Fruit fly (Drosophila melanogaster) whole organism, embryonic: ENCODE measurements around the gene CG16852.

Experiments used
- Ada2b ChIP-seq: fragments of 200-800 bp; sonication (Bioruptor generic); IDR thresholded peaks from 2 replicates; pipeline ENCODE4 v1.3.6; 2022; ENCODE audit warnings: missing biosample characterization, missing genetic modification characterization
- CG11695 ChIP-seq: fragments of 200-800 bp; sonication (Bioruptor generic); IDR thresholded peaks from 3 replicates; pipeline ENCODE4 v1.3.6; 2022; ENCODE audit warnings: missing biosample characterization, missing genetic modification characterization
- CG11723 ChIP-seq: fragments of 200-800 bp; sonication (Bioruptor generic); optimal IDR thresholded peaks from 2 replicates; lab custom pipeline; 2017; ENCODE audit warnings: missing biosample characterization, mild to moderate bottlenecking, missing genetic modification characterization
- CG12071 ChIP-seq: fragments of 200-800 bp; sonication (Bioruptor generic); optimal IDR thresholded peaks from 3 replicates; lab custom pipeline; 2018; ENCODE audit warnings: missing biosample characterization, mild to moderate bottlenecking, missing genetic modification characterization
- CG12104 ChIP-seq: fragments of 200-800 bp; sonication (Bioruptor generic); optimal IDR thresholded peaks from 3 replicates; lab custom pipeline; 2016; ENCODE audit warnings: missing biosample characterization, missing genetic modification characterization
- CG12219 ChIP-seq: fragments of 200-800 bp; sonication (Bioruptor generic); optimal IDR thresholded peaks from 3 replicates; lab custom pipeline; 2018; ENCODE audit warnings: missing biosample characterization, mild to moderate bottlenecking, missing genetic modification characterization
- CG13296 ChIP-seq: fragments of 200-800 bp; sonication (Bioruptor generic); optimal IDR thresholded peaks from 3 replicates; lab custom pipeline; 2018; ENCODE audit warnings: missing biosample characterization, mild to moderate bottlenecking, missing genetic modification characterization
- CG13775 ChIP-seq: fragments of 200-800 bp; sonication (Bioruptor generic); optimal IDR thresholded peaks from 3 replicates; lab custom pipeline; 2017; ENCODE audit warnings: missing biosample characterization, mild to moderate bottlenecking, missing genetic modification characterization
- CG14014 ChIP-seq: fragments of 200-800 bp; sonication (Bioruptor generic); IDR thresholded peaks from 2 replicates; pipeline ENCODE4 v1.3.6; 2022; ENCODE audit warnings: missing biosample characterization, missing genetic modification characterization
- CG1529 ChIP-seq: fragments of 200-800 bp; sonication (Bioruptor generic); optimal IDR thresholded peaks from 3 replicates; lab custom pipeline; 2018; ENCODE audit warnings: missing biosample characterization, missing genetic modification characterization
- CG1603 ChIP-seq: fragments of 200-800 bp; sonication (Bioruptor generic); optimal IDR thresholded peaks from 2 replicates; lab custom pipeline; 2019; ENCODE audit warnings: missing biosample characterization, mild to moderate bottlenecking, missing genetic modification characterization, moderate library complexity
- CG16815 ChIP-seq: fragments of 200-800 bp; sonication (Bioruptor generic); optimal IDR thresholded peaks from 3 replicates; lab custom pipeline; 2017; ENCODE audit warnings: missing biosample characterization, mild to moderate bottlenecking, missing genetic modification characterization
- CG17385 ChIP-seq: fragments of 200-800 bp; sonication (Bioruptor generic); optimal IDR thresholded peaks from 3 replicates; lab custom pipeline; 2018; ENCODE audit warnings: missing biosample characterization, mild to moderate bottlenecking, missing genetic modification characterization
- CG3995 ChIP-seq: fragments of 200-800 bp; sonication (Bioruptor generic); optimal IDR thresholded peaks from 3 replicates; lab custom pipeline; 2016; ENCODE audit warnings: missing biosample characterization, missing genetic modification characterization
- CG4328 ChIP-seq: fragments of 200-800 bp; sonication (Bioruptor generic); optimal IDR thresholded peaks from 3 replicates; lab custom pipeline; 2017; ENCODE audit warnings: missing biosample characterization, missing genetic modification reagents, missing genetic modification characterization
- CG43689 ChIP-seq: fragments of 200-800 bp; sonication (Bioruptor generic); IDR thresholded peaks from 2 replicates; pipeline ENCODE4 v1.3.6; 2022; ENCODE audit warnings: missing biosample characterization, missing genetic modification characterization
- CG6254 ChIP-seq: fragments of 200-800 bp; sonication (Bioruptor generic); optimal IDR thresholded peaks from 3 replicates; lab custom pipeline; 2017; ENCODE audit warnings: mild to moderate bottlenecking, missing biosample characterization, missing genetic modification reagents, missing genetic modification characterization
- CG8089 ChIP-seq: fragments of 200-800 bp; sonication (Bioruptor generic); optimal IDR thresholded peaks from 3 replicates; lab custom pipeline; 2016; ENCODE audit warnings: missing biosample characterization, missing genetic modification characterization
- CG9797 ChIP-seq: fragments of 200-800 bp; sonication (Bioruptor generic); optimal IDR thresholded peaks from 3 replicates; lab custom pipeline; 2018; ENCODE audit warnings: missing biosample characterization, mild to moderate bottlenecking, missing genetic modification characterization
- Dad ChIP-seq: fragments of 200-800 bp; sonication (Bioruptor generic); optimal IDR thresholded peaks from 3 replicates; lab custom pipeline; 2016; ENCODE audit warnings: missing biosample characterization, missing genetic modification characterization
- Doc3 ChIP-seq: fragments of 200-800 bp; sonication (Bioruptor generic); IDR thresholded peaks from 3 replicates; pipeline ENCODE4 v1.3.6; 2022; ENCODE audit warnings: missing biosample characterization, missing genetic modification characterization; ENCODE audit not compliant: partially characterized antibody
- ERR ChIP-seq: fragments of 200-800 bp; sonication (Bioruptor generic); optimal IDR thresholded peaks from 2 replicates; lab custom pipeline; 2016; ENCODE audit warnings: missing biosample characterization, missing genetic modification characterization
- Fer1 ChIP-seq: fragments of 200-800 bp; sonication (Bioruptor generic); optimal IDR thresholded peaks from 2 replicates; lab custom pipeline; 2017; ENCODE audit warnings: missing biosample characterization, mild to moderate bottlenecking, missing genetic modification characterization
- Kr ChIP-seq: fragments of 200-800 bp; sonication (Bioruptor generic); optimal IDR thresholded peaks from 2 replicates; lab custom pipeline; 2017; ENCODE audit warnings: missing biosample characterization, mild to moderate bottlenecking, missing genetic modification characterization
- Myb ChIP-seq: fragments of 200-800 bp; sonication (Bioruptor generic); optimal IDR thresholded peaks from 2 replicates; lab custom pipeline; 2016; ENCODE audit warnings: missing biosample characterization, missing genetic modification characterization
- Spps ChIP-seq: fragments of 200-800 bp; sonication (Bioruptor generic); optimal IDR thresholded peaks from 2 replicates; lab custom pipeline; 2018; ENCODE audit warnings: missing biosample characterization, mild to moderate bottlenecking, missing genetic modification characterization
- Trl ChIP-seq, 3 experiments: fragments of >200 bp in 2 of 3; fragments of 200-800 bp in 1 of 3; sonication (Bioruptor generic) in 1 of 3; optimal IDR thresholded peaks; 2 replicates in 1 of 3; 3 replicates in 2 of 3; lab custom pipeline; 2016 to 2017; ENCODE audit warnings: missing biosample characterization in 1 of 3, missing genetic modification characterization in 1 of 3
- chm ChIP-seq: fragments of 200-800 bp; sonication (Bioruptor generic); IDR thresholded peaks from 2 replicates; pipeline ENCODE4 v1.3.6; 2022; ENCODE audit warnings: missing biosample characterization, missing genetic modification characterization
- dm ChIP-seq: fragments of 200-800 bp; sonication (Bioruptor generic); optimal IDR thresholded peaks from 3 replicates; lab custom pipeline; 2016; ENCODE audit warnings: missing biosample characterization, missing genetic modification characterization
- ewg ChIP-seq: fragments of 200-800 bp; sonication (Bioruptor generic); optimal IDR thresholded peaks from 3 replicates; lab custom pipeline; 2017; ENCODE audit warnings: mild to moderate bottlenecking, missing biosample characterization, missing genetic modification reagents, missing genetic modification characterization
- hbn ChIP-seq: fragments of 200-800 bp; sonication (Bioruptor generic); IDR thresholded peaks from 2 replicates; pipeline ENCODE4 v1.3.6; 2022; ENCODE audit warnings: missing biosample characterization, missing genetic modification characterization; ENCODE audit not compliant: partially characterized antibody
- lola ChIP-seq, 3 experiments: fragments of >200 bp in 2 of 3; fragments of 200-800 bp in 1 of 3; sonication (Bioruptor generic) in 1 of 3; optimal IDR thresholded peaks; 2 replicates each; lab custom pipeline; 2017 to 2019; ENCODE audit warnings: missing biosample characterization in 3 of 3, missing genetic modification characterization in 3 of 3, mild to moderate bottlenecking in 1 of 3, moderate library complexity in 1 of 3
- nerfin-1 ChIP-seq: fragments of 200-800 bp; sonication (Bioruptor generic); optimal IDR thresholded peaks from 3 replicates; lab custom pipeline; 2019; ENCODE audit warnings: missing biosample characterization, mild to moderate bottlenecking, missing genetic modification characterization, moderate library complexity
- pan ChIP-seq, 4 experiments: fragments of >200 bp in 3 of 4; fragments of 200-800 bp in 1 of 4; sonication (Bioruptor generic) in 1 of 4; optimal IDR thresholded peaks in 3 of 4; IDR thresholded peaks in 1 of 4; 2 replicates each; pipeline versions ENCODE4 v1.3.6 to Lab custom; 2017 to 2022; ENCODE audit warnings: missing biosample characterization in 2 of 4, missing genetic modification characterization in 2 of 4, mixed read lengths in 1 of 4
- repo ChIP-seq: fragments of 200-800 bp; sonication (Bioruptor generic); optimal IDR thresholded peaks from 2 replicates; lab custom pipeline; 2016; ENCODE audit warnings: missing biosample characterization, missing genetic modification characterization
- rib ChIP-seq: fragments of 200-800 bp; sonication (Bioruptor generic); IDR thresholded peaks from 2 replicates; pipeline ENCODE4 v1.3.6; 2022; ENCODE audit warnings: missing biosample characterization, missing genetic modification characterization
- schlank ChIP-seq: fragments of 200-800 bp; sonication (Bioruptor generic); optimal IDR thresholded peaks from 2 replicates; lab custom pipeline; 2018; ENCODE audit warnings: missing biosample characterization, mild to moderate bottlenecking, missing genetic modification characterization
- sens ChIP-seq: fragments of 200-800 bp; sonication (Bioruptor generic); peaks from one replicate; lab custom pipeline; 2016; ENCODE audit warnings: missing biosample characterization, missing genetic modification characterization
- sens-2 ChIP-seq: fragments of 200-800 bp; sonication (Bioruptor generic); IDR thresholded peaks from 2 replicates; pipeline ENCODE4 v1.3.6; 2022; ENCODE audit warnings: missing biosample characterization, missing genetic modification characterization
- shn ChIP-seq: fragments of 200-800 bp; sonication (Bioruptor generic); optimal IDR thresholded peaks from 3 replicates; lab custom pipeline; 2016; ENCODE audit warnings: missing biosample characterization, missing genetic modification characterization
- slbo ChIP-seq: fragments of 200-800 bp; sonication (Bioruptor generic); IDR thresholded peaks from 2 replicates; pipeline ENCODE4 v1.3.6; 2022; ENCODE audit warnings: missing biosample characterization, missing genetic modification characterization
- so ChIP-seq: fragments of 200-800 bp; sonication (Bioruptor generic); IDR thresholded peaks from 3 replicates; pipeline ENCODE4 v1.3.6; 2022; ENCODE audit warnings: missing biosample characterization, missing genetic modification characterization
- sqz ChIP-seq: fragments of 200-800 bp; sonication (Bioruptor generic); optimal IDR thresholded peaks from 3 replicates; lab custom pipeline; 2018; ENCODE audit warnings: missing biosample characterization, mild to moderate bottlenecking, missing genetic modification characterization
- tin ChIP-seq: fragments of 200-800 bp; sonication (Bioruptor generic); optimal IDR thresholded peaks from 3 replicates; lab custom pipeline; 2016; ENCODE audit warnings: missing biosample characterization, missing genetic modification characterization
- tup ChIP-seq: fragments of 200-800 bp; sonication (Bioruptor generic); optimal IDR thresholded peaks from 2 replicates; lab custom pipeline; 2016; ENCODE audit warnings: missing biosample characterization, mild to moderate bottlenecking, missing genetic modification characterization, moderate library complexity
- vvl ChIP-seq: fragments of 200-800 bp; sonication (Bioruptor generic); IDR thresholded peaks from 2 replicates; pipeline ENCODE4 v1.3.6; 2022; ENCODE audit warnings: missing biosample characterization, missing genetic modification characterization
- zfh1 ChIP-seq: fragments of 200-800 bp; sonication (Bioruptor generic); IDR thresholded peaks from 3 replicates; pipeline ENCODE4 v1.3.6; 2022; ENCODE audit warnings: missing biosample characterization, missing genetic modification characterization

Gene CG16852

DNA sequence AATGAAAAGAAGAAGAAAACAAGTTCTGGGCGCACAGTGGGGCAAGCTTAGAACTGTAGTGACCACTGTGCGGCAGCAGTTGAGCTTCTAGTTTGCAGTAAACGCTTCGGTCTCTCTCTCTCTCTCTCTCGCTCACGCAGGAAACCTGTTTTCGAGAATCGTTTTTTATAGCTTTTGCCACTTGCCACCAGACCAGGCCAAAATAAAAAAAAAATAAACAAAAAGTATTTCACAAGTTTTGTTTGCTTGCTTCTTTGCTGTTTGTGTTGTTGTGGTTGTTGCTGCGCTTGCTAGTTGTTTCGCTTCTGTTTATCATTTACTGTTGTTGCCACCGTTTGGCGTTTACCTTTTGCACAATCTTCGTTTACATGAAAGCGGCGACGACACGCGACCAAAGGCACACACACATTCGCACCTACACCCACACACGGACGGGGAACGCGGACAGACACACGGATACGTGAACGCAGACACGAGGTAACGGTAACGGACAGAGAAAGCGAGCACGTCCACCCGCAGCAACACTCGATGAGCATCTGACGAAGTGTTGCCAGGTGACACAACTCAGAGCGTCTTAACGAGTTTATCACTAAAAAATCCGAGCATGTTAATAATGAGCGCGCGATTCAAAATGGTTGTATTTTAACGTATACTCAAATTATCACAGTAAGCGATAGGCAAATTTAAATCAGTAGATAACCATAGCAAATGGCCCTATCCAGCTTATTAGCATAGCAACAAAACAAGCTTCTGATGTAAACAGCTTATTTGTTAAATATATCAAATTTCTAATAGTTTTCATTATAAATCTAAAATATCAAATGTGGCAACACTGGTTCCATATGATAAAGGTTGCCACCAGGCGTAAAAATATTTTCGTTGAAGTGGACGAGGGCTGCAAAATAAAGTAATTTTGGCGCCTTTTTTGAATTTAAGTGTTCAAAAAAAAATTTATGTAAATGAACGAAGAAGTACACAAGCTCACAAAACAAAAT is 8.5 kb downstream of the CG16852 start, which contains the start of gene B4 (continued):
- TF ChIP-seq chm (GFP tag; lab: Robert Waterston, UW): peak; percentile 77
- peak; percentile 37 for TF ChIP-seq ERR (GFP tag; lab: Kevin White, UChicago)
- TF ChIP-seq CG43689 (GFP tag; lab: Robert Waterston, UW): no peak; the same call in 1 of the 2 replicates
- TF ChIP-seq CG17385 (GFP tag; lab: Kevin White, UChicago): peak; percentile 46
- TF ChIP-seq CG16815 (GFP tag; lab: Kevin White, UChicago): no peak
- 0 out of 3 replicates have a peak, but pooled peaks have one; percentile 17 for TF ChIP-seq CG11695
- no peak for TF ChIP-seq CG6254
- TF ChIP-seq Dad: peak; percentile 42
- peak; percentile 20 for TF ChIP-seq ewg (GFP tag; lab: Kevin White, UChicago)
- TF ChIP-seq Fer1: peak; percentile 58
- TF ChIP-seq sqz: peak; percentile 94
- peak; percentile 14 for TF ChIP-seq CG1529 (GFP tag; lab: Kevin White, UChicago)
- TF ChIP-seq CG9797: peak; percentile 68
- TF ChIP-seq CG14014 (GFP tag; lab: Robert Waterston, UW): peak; percentile 37; the same call in 1 of the 2 replicates
- no peak for TF ChIP-seq Doc3 (GFP tag; lab: Robert Waterston, UW)
- peak; percentile 72 for TF ChIP-seq CG12071 (GFP tag; lab: Kevin White, UChicago)
- no peak for TF ChIP-seq CG8089 (GFP tag; lab: Kevin White, UChicago)
- no peak for TF ChIP-seq tin (GFP tag; lab: Kevin White, UChicago)
- peak; percentile 25 to 60 for TF ChIP-seq Trl (optimal IDR thresholded peaks at IDR 0.05; lab: Kevin White, UChicago)
- TF ChIP-seq Trl (GFP tag; optimal IDR thresholded peaks at IDR 0.05; lab: Kevin White, UChicago): peak; percentile 18
- TF ChIP-seq so (GFP tag; lab: Robert Waterston, UW): peak; percentile 80; the same call in 2 of the 3 replicates
- TF ChIP-seq zfh1 (GFP tag; lab: Robert Waterston, UW): peak; percentile 32; the same call in 1 of the 3 replicates
- TF ChIP-seq vvl (GFP tag; lab: Robert Waterston, UW): peak; percentile 49
- TF ChIP-seq shn (GFP tag; lab: Kevin White, UChicago): no peak
- no peak for TF ChIP-seq sens-2 (GFP tag; lab: Robert Waterston, UW)
- TF ChIP-seq Spps (tag; lab: Kevin White, UChicago): no peak
- peak; percentile 34 for TF ChIP-seq CG12219 (GFP tag; lab: Kevin White, UChicago)
- peak; percentile 51 for TF ChIP-seq tup (GFP tag; lab: Kevin White, UChicago)
- peak; percentile 44 for TF ChIP-seq repo (GFP tag; lab: Kevin White, UChicago)
- TF ChIP-seq CG13775: no peak
- TF ChIP-seq nerfin-1 (tag; lab: Kevin White, UChicago): peak; percentile 48
- TF ChIP-seq CG12104 (GFP tag; lab: Kevin White, UChicago): peak; percentile 34
- TF ChIP-seq CG4328 (GFP tag; lab: Kevin White, UChicago): peak; percentile 19
- peak; percentile 65 for TF ChIP-seq Kr (GFP tag; lab: Kevin White, UChicago)
- TF ChIP-seq slbo (GFP tag; lab: Robert Waterston, UW): 0 out of 2 replicates have a peak, but pooled peaks have one; percentile 39
- TF ChIP-seq pan (optimal IDR thresholded peaks at IDR 0.05; lab: Kevin White, UChicago): no peak
- TF ChIP-seq pan (GFP tag; optimal IDR thresholded peaks at IDR 0.05 in 1 of 2, IDR thresholded peaks at IDR 0.05 in 1 of 2): peak in 1 of 2 experiments; percentile 64
- no peak for TF ChIP-seq CG3995
- TF ChIP-seq schlank (tag; lab: Kevin White, UChicago): peak; percentile 41
- TF ChIP-seq CG13296 (GFP tag; lab: Kevin White, UChicago): peak; percentile 59
- TF ChIP-seq hbn (GFP tag; lab: Robert Waterston, UW): no peak
- peak; percentile 59 for TF ChIP-seq CG1603
- 0 out of 2 replicates have a peak, but pooled peaks have one; percentile 4 for TF ChIP-seq Ada2b (GFP tag; lab: Robert Waterston, UW)
- TF ChIP-seq lola (GFP tag; optimal IDR thresholded peaks at IDR 0.05; lab: Kevin White, UChicago): peak in 1 of 3 experiments; percentile 6
- peak; percentile 70 for TF ChIP-seq dm (GFP tag; lab: Kevin White, UChicago)
- peak; percentile 72 for TF ChIP-seq rib (GFP tag; lab: Robert Waterston, UW)
- TF ChIP-seq CG11723 (GFP tag; lab: Kevin White, UChicago): peak; percentile 3
- peak; percentile 76 for TF ChIP-seq sens (GFP tag; lab: Kevin White, UChicago)
- TF ChIP-seq Myb (GFP tag; lab: Kevin White, UChicago): peak; percentile 37
